Worm (Caenorhabditis elegans): ENCODE measurements around the gene unc-30.

unc-30 gene

DNA sequence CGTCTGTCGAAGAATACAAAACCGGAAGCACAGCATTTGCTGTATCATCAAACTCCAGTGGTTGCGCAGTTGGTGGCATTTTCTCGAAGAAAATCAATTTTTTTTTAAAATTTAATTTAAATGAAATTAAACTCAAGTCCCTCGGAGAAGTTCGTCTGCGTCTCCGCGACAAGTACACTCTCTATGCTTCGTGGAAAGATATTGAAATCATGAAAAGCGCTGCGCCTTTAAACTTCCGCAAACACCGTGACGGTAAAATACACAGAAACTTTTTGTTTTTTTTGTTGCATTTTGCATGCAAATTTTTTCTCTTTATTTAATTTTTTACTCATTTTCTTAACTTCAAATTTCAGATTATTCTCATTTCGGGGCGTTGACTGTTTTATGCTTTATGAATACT is 20.1 kb upstream of the unc-30 start, which contains the start of the genes dli-1, tin-9.2 and exos-4.1 (continued):
- TF ChIP-seq hmg-1.2 (GFP tag; IDR thresholded peaks at IDR 0.05) (peak; percentile 98), ceh-27 (GFP tag; optimal IDR thresholded peaks at IDR 0.05) (no peak), lin-40 (tag; optimal IDR thresholded peaks at IDR 0.05) (peak; percentile 63), nhr-120 (GFP tag; IDR thresholded peaks at IDR 0.05) (no peak), snpc-4 (GFP tag; optimal IDR thresholded peaks at IDR 0.05) (peak; percentile 46), snpc-4 (tag; optimal IDR thresholded peaks at IDR 0.05) (peak in 3 of 4 experiments; percentile 4 to 73 (median 68)), attf-3 (GFP tag; conservative IDR thresholded peaks at IDR 0.05) (peak; percentile 29; the same call in 1 of the 2 replicates), dpl-1 (GFP tag; optimal IDR thresholded peaks at IDR 0.05) (peak; percentile 58), F52B5.7 (tag; optimal IDR thresholded peaks at IDR 0.05) (no peak), sdz-38 (tag; optimal IDR thresholded peaks at IDR 0.05) (no peak), K12H6.12 (tag; optimal IDR thresholded peaks at IDR 0.05) (no peak), sptf-2 (GFP tag; optimal IDR thresholded peaks at IDR 0.05) (no peak), let-607 (tag; optimal IDR thresholded peaks at IDR 0.05) (no peak), rec-8 (tag; optimal IDR thresholded peaks at IDR 0.05) (no peak), aptf-2 (GFP tag; conservative IDR thresholded peaks at IDR 0.05) (no peak), lin-35 (GFP tag; optimal IDR thresholded peaks at IDR 0.05) (peak in 1 of 3 experiments; percentile 25), nfyb-1 (GFP tag; IDR thresholded peaks at IDR 0.05) (0 out of 2 replicates have a peak, but pooled peaks have one; percentile 36), gei-17 (GFP tag; optimal IDR thresholded peaks at IDR 0.05) (no peak), madf-10 (tag; optimal IDR thresholded peaks at IDR 0.05) (no peak), C17E4.6 (GFP tag; IDR thresholded peaks at IDR 0.05) (no peak), chd-7 (tag; optimal IDR thresholded peaks at IDR 0.05) (no peak), efl-1 (GFP tag; optimal IDR thresholded peaks at IDR 0.05) (peak; percentile 39), C06A6.2 (GFP tag; conservative IDR thresholded peaks at IDR 0.05) (no peak), snpc-3.4 (tag; optimal IDR thresholded peaks at IDR 0.05) (peak; percentile 6), mes-4 (tag; optimal IDR thresholded peaks at IDR 0.05) (no peak), madf-6 (GFP tag; IDR thresholded peaks at IDR 0.05) (peak; percentile 70), snpc-1.1 (tag; optimal IDR thresholded peaks at IDR 0.05; ENCODE audit: insufficient read depth) (no peak), sea-2 (GFP tag; IDR thresholded peaks at IDR 0.05) (no peak), unc-62 (GFP tag; optimal IDR thresholded peaks at IDR 0.05) (no peak), F49E8.2 (tag; optimal IDR thresholded peaks at IDR 0.05; ENCODE audit: insufficient read depth) (peak; percentile 43), attf-5 (GFP tag; optimal IDR thresholded peaks at IDR 0.05) (peak; percentile 80), mcd-1 (GFP tag; IDR thresholded peaks at IDR 0.05) (peak; percentile 77), T07F8.4 (tag; optimal IDR thresholded peaks at IDR 0.05) (no peak), ztf-22 (GFP tag; optimal IDR thresholded peaks at IDR 0.05) (no peak), hrde-1 (tag; optimal IDR thresholded peaks at IDR 0.05; ENCODE audit: borderline replicate concordance) (no peak), ceh-91 (GFP tag; IDR thresholded peaks at IDR 0.05) (peak; percentile 30; the same call in 1 of the 2 replicates), lsl-1 (GFP tag; optimal IDR thresholded peaks at IDR 0.05) (peak; percentile 61), lin-54 (GFP tag; optimal IDR thresholded peaks at IDR 0.05) (peak; percentile 71), tbp1 (GFP tag; optimal IDR thresholded peaks at IDR 0.05) (peak; percentile 44)

DNA sequence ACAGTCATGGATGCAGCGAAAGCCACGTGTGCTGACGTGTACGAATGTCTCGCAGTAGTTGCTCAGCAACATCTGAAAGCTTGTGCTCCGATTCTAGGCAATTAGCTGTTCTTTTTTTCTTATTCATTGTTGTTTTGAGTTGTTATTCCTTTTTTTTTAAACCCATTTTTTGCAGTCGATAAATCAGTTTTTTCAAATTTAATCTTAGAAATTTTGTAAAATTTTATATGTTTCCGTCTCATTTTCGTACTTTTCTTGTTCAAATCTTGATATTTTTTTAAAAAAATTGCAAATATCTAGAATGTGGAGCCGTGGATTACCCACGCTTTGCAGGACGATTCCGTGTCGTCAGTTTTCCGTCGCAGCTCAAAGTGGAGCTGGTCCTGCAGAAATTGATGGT is 18.4 kb upstream of the unc-30 start, which contains the start of gene fask-1:
Gene fask-1, plus strand, starts transcription at position 301 of the 400 bp plus-strand sequence.
- no peak for TF ChIP-seq nfyb-1 (GFP tag; IDR thresholded peaks at IDR 0.05)
- no peak for TF ChIP-seq unc-130 (GFP tag; optimal IDR thresholded peaks at IDR 0.05)
- no peak for TF ChIP-seq sea-2 (GFP tag; IDR thresholded peaks at IDR 0.05)
- TF ChIP-seq Y53G8AR.9 (GFP tag; conservative IDR thresholded peaks at IDR 0.05): no peak
- no peak for TF ChIP-seq nhr-90 (tag; optimal IDR thresholded peaks at IDR 0.05)
- no peak for TF ChIP-seq hlh-26 (GFP tag; conservative IDR thresholded peaks at IDR 0.05)
- no peak for TF ChIP-seq zfh-2 (GFP tag; conservative IDR thresholded peaks at IDR 0.05)
- no peak for TF ChIP-seq ceh-27 (GFP tag; optimal IDR thresholded peaks at IDR 0.05)
- no peak for TF ChIP-seq him-1 (tag; optimal IDR thresholded peaks at IDR 0.05)
- no peak for TF ChIP-seq athp-1 (tag; optimal IDR thresholded peaks at IDR 0.05)
- TF ChIP-seq unc-62 (GFP tag; optimal IDR thresholded peaks at IDR 0.05): no peak
- TF ChIP-seq ztf-3 (GFP tag; optimal IDR thresholded peaks at IDR 0.05): no peak

Measured in whole organism, young adult.